Fruit fly (Drosophila melanogaster): ENCODE data around the gene qin.
A peak's percentile ranks its signal among the peaks of the same experiment; 100 is the strongest.

DNA sequence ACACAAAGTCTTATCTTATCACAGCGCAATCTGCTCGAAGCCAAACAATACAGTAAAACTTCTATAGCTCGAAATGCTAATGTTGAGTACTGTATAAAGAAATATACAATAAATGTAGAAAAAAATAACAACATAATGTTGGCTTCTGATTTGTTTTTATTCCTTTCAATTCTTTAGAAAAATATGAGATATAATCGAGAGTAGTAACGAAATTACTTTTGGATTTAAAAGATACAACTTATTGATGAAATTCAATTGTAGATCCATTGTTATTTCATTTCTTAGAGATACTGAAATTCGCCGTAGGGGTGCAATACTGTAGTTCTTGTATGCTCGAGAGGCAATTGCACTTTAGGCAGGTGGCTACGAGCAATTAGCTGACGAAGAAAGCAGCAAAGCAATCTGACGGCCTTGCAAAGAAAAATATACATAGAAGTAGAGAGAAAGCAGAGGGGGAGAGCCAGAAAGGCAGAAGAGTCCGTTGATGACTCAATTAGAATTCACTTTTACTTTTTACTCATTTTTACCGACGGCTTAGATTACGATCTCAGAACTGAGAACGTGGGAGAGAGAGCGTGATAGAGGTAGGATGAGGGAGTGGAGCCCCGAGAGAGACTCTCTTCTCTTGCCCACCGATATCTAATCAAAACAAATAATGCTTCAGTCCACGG, 79.7 kb downstream of the qin start:
- no peak for TF ChIP-seq BtbVII (GFP tag; optimal IDR thresholded peaks at IDR 0.05)
- 0 out of 2 replicates have a peak, but pooled peaks have one; percentile 7 for TF ChIP-seq peb (GFP tag; IDR thresholded peaks at IDR 0.05)
- no peak for TF ChIP-seq ato (GFP tag; IDR thresholded peaks at IDR 0.05; ENCODE audit: partially characterized antibody)
- TF ChIP-seq CG3407 (GFP tag; optimal IDR thresholded peaks at IDR 0.05) = peak; percentile 29
- peak; percentile 81 for TF ChIP-seq z (GFP tag; IDR thresholded peaks at IDR 0.05)
- TF ChIP-seq Nf-YB (GFP tag; optimal IDR thresholded peaks at IDR 0.05) = peak; percentile 22

All from whole organism, embryonic.